Fruit fly (Drosophila melanogaster) whole organism, embryonic: ENCODE measurements around the gene CG14402.

Source experiments
- CG11723 ChIP-seq: fragments of 200-800 bp; sonication (Bioruptor generic); optimal IDR thresholded peaks from 2 replicates; lab custom pipeline; 2017; ENCODE audit warnings: missing biosample characterization, mild to moderate bottlenecking, missing genetic modification characterization
- CG12769 ChIP-seq: fragments of 200-800 bp; sonication (Bioruptor generic); optimal IDR thresholded peaks from 2 replicates; lab custom pipeline; 2019; ENCODE audit warnings: missing biosample characterization, mild to moderate bottlenecking, missing genetic modification characterization, moderate library complexity
- CG13296 ChIP-seq: fragments of 200-800 bp; sonication (Bioruptor generic); optimal IDR thresholded peaks from 3 replicates; lab custom pipeline; 2018; ENCODE audit warnings: missing biosample characterization, mild to moderate bottlenecking, missing genetic modification characterization
- CG1792 ChIP-seq: fragments of 200-800 bp; sonication (Bioruptor generic); optimal IDR thresholded peaks from 2 replicates; lab custom pipeline; 2016; ENCODE audit warnings: missing biosample characterization, missing genetic modification characterization
- CG18764 ChIP-seq: fragments of 200-800 bp; sonication (Bioruptor generic); optimal IDR thresholded peaks from 3 replicates; lab custom pipeline; 2016; ENCODE audit warnings: missing biosample characterization, missing genetic modification characterization
- CG2116 ChIP-seq: fragments of 200-800 bp; sonication (Bioruptor generic); optimal IDR thresholded peaks from 3 replicates; lab custom pipeline; 2018; ENCODE audit warnings: missing biosample characterization, mild to moderate bottlenecking, missing genetic modification characterization
- CG2875 ChIP-seq: fragments of 200-800 bp; sonication (Bioruptor generic); optimal IDR thresholded peaks from 2 replicates; lab custom pipeline; 2017; ENCODE audit warnings: missing biosample characterization, mild to moderate bottlenecking, missing genetic modification characterization, missing genetic modification reagents
- CG33213 ChIP-seq: fragments of 200-800 bp; sonication (Bioruptor generic); optimal IDR thresholded peaks from 3 replicates; lab custom pipeline; 2016; ENCODE audit warnings: missing biosample characterization, missing genetic modification characterization
- CG34376 ChIP-seq: fragments of 200-800 bp; sonication (Bioruptor generic); optimal IDR thresholded peaks from 2 replicates; lab custom pipeline; 2018; ENCODE audit warnings: missing biosample characterization, mild to moderate bottlenecking, missing genetic modification characterization
- CG6813 ChIP-seq: fragments of 200-800 bp; sonication (Bioruptor generic); optimal IDR thresholded peaks from 2 replicates; lab custom pipeline; 2017; ENCODE audit warnings: missing biosample characterization, missing genetic modification characterization, mild to moderate bottlenecking, moderate library complexity, missing genetic modification reagents
- CG8281 ChIP-seq: fragments of 200-800 bp; sonication (Bioruptor generic); optimal IDR thresholded peaks from 2 replicates; lab custom pipeline; 2018; ENCODE audit warnings: missing biosample characterization, mild to moderate bottlenecking, missing genetic modification characterization, moderate library complexity
- Gsc ChIP-seq: fragments of 200-800 bp; sonication (Bioruptor generic); IDR thresholded peaks from 2 replicates; pipeline ENCODE4 v1.3.6; 2022; ENCODE audit warnings: missing biosample characterization, missing genetic modification characterization
- HLHmδ ChIP-seq: fragments of 200-800 bp; sonication (Bioruptor generic); optimal IDR thresholded peaks from 2 replicates; lab custom pipeline; 2018; ENCODE audit warnings: missing biosample characterization, mild to moderate bottlenecking, missing genetic modification characterization, moderate library complexity
- HmgZ ChIP-seq: fragments of 200-800 bp; sonication (Bioruptor generic); optimal IDR thresholded peaks from 2 replicates; lab custom pipeline; 2018; ENCODE audit warnings: missing biosample characterization, mild to moderate bottlenecking, missing genetic modification characterization
- Lim3 ChIP-seq: fragments of 200-800 bp; sonication (Bioruptor generic); IDR thresholded peaks from 2 replicates; pipeline ENCODE4 v1.3.6; 2022; ENCODE audit warnings: missing biosample characterization, missing genetic modification characterization
- Med ChIP-seq: fragments of 200-800 bp; sonication (Bioruptor generic); peaks from one replicate; lab custom pipeline; 2016; ENCODE audit warnings: missing biosample characterization, missing genetic modification characterization, mild to moderate bottlenecking, inconsistent platforms, moderate library complexity
- Mrtf ChIP-seq: fragments of 200-800 bp; sonication (Bioruptor generic); IDR thresholded peaks from 3 replicates; pipeline ENCODE4 v1.3.6; 2022; ENCODE audit warnings: missing biosample characterization, missing genetic modification characterization
- Six4 ChIP-seq: fragments of 200-800 bp; sonication (Bioruptor generic); optimal IDR thresholded peaks from 2 replicates; lab custom pipeline; 2016; ENCODE audit warnings: missing biosample characterization, missing genetic modification characterization
- Ssrp ChIP-seq: fragments of 200-800 bp; sonication (Bioruptor generic); optimal IDR thresholded peaks from 2 replicates; lab custom pipeline; 2018; ENCODE audit warnings: missing biosample characterization, mild to moderate bottlenecking, missing genetic modification characterization, moderate library complexity
- Usf ChIP-seq: fragments of 200-800 bp; sonication (Bioruptor generic); optimal IDR thresholded peaks from 2 replicates; lab custom pipeline; 2017; ENCODE audit warnings: missing genotype, missing biosample characterization, missing genetic modification characterization
- Xbp1 ChIP-seq: fragments of 200-800 bp; sonication (Bioruptor generic); optimal IDR thresholded peaks from 3 replicates; lab custom pipeline; 2016; ENCODE audit warnings: missing biosample characterization, mild to moderate bottlenecking, missing genetic modification characterization
- ac ChIP-seq: fragments of 200-800 bp; sonication (Bioruptor generic); optimal IDR thresholded peaks from 3 replicates; lab custom pipeline; 2017; ENCODE audit warnings: missing biosample characterization, mild to moderate bottlenecking, missing genetic modification characterization
- bab2 ChIP-seq: fragments of 200-800 bp; sonication (Bioruptor generic); optimal IDR thresholded peaks from 2 replicates; lab custom pipeline; 2016; ENCODE audit warnings: missing biosample characterization, missing genetic modification characterization
- bigmax ChIP-seq: fragments of 200-800 bp; sonication (Bioruptor generic); optimal IDR thresholded peaks from 2 replicates; lab custom pipeline; 2018; ENCODE audit warnings: missing biosample characterization, mild to moderate bottlenecking, missing genetic modification characterization
- cwo ChIP-seq: fragments of 200-800 bp; sonication (Bioruptor generic); optimal IDR thresholded peaks from 3 replicates; lab custom pipeline; 2017; ENCODE audit warnings: missing biosample characterization, missing genetic modification characterization, mild to moderate bottlenecking, moderate library complexity, missing genetic modification reagents
- fd64A ChIP-seq: fragments of 200-800 bp; sonication (Bioruptor generic); optimal IDR thresholded peaks from 3 replicates; lab custom pipeline; 2018; ENCODE audit warnings: missing biosample characterization, mild to moderate bottlenecking, missing genetic modification characterization
- fd96Cb ChIP-seq: fragments of 200-800 bp; sonication (Bioruptor generic); optimal IDR thresholded peaks from 2 replicates; lab custom pipeline; 2018; ENCODE audit warnings: missing biosample characterization, mild to moderate bottlenecking, missing genetic modification characterization, moderate library complexity
- fru ChIP-seq: fragments of >200 bp; optimal IDR thresholded peaks from 2 replicates; lab custom pipeline; 2017
- ftz-f1 ChIP-seq: fragments of 200-800 bp; sonication (Bioruptor generic); optimal IDR thresholded peaks from 2 replicates; lab custom pipeline; 2016; ENCODE audit warnings: missing biosample characterization, missing genetic modification characterization
- grn ChIP-seq: fragments of 200-800 bp; sonication (Bioruptor generic); optimal IDR thresholded peaks from 3 replicates; lab custom pipeline; 2017; ENCODE audit warnings: missing biosample characterization, missing genetic modification characterization
- gsb ChIP-seq: fragments of 200-800 bp; sonication (Bioruptor generic); IDR thresholded peaks from 2 replicates; pipeline ENCODE4 v1.3.6; 2022; ENCODE audit warnings: missing biosample characterization, missing genetic modification characterization
- kah ChIP-seq: fragments of 200-800 bp; sonication (Bioruptor generic); optimal IDR thresholded peaks from 2 replicates; lab custom pipeline; 2018; ENCODE audit warnings: missing biosample characterization, mild to moderate bottlenecking, missing genetic modification characterization
- ken ChIP-seq: fragments of 200-800 bp; sonication (Bioruptor generic); IDR thresholded peaks from 3 replicates; pipeline ENCODE4 v1.3.6; 2022; ENCODE audit warnings: missing biosample characterization, missing genetic modification characterization
- knrl ChIP-seq: fragments of 200-800 bp; sonication (Bioruptor generic); IDR thresholded peaks from 3 replicates; pipeline ENCODE4 v1.3.6; 2022; ENCODE audit warnings: missing biosample characterization, missing genetic modification characterization; ENCODE audit not compliant: partially characterized antibody
- nerfin-1 ChIP-seq: fragments of 200-800 bp; sonication (Bioruptor generic); optimal IDR thresholded peaks from 3 replicates; lab custom pipeline; 2019; ENCODE audit warnings: missing biosample characterization, mild to moderate bottlenecking, missing genetic modification characterization, moderate library complexity
- pan ChIP-seq, 4 experiments: fragments of >200 bp in 3 of 4; fragments of 200-800 bp in 1 of 4; sonication (Bioruptor generic) in 1 of 4; optimal IDR thresholded peaks in 3 of 4; IDR thresholded peaks in 1 of 4; 2 replicates each; pipeline versions ENCODE4 v1.3.6 to Lab custom; 2017 to 2022; ENCODE audit warnings: missing biosample characterization in 2 of 4, missing genetic modification characterization in 2 of 4, mixed read lengths in 1 of 4
- pb ChIP-seq: fragments of 200-800 bp; sonication (Bioruptor generic); optimal IDR thresholded peaks from 3 replicates; lab custom pipeline; 2016; ENCODE audit warnings: missing biosample characterization, missing genetic modification characterization
- pfk ChIP-seq: fragments of 200-800 bp; sonication (Bioruptor generic); optimal IDR thresholded peaks from 2 replicates; lab custom pipeline; 2018; ENCODE audit warnings: missing biosample characterization, mild to moderate bottlenecking, missing genetic modification characterization, moderate library complexity
- rib ChIP-seq: fragments of 200-800 bp; sonication (Bioruptor generic); IDR thresholded peaks from 2 replicates; pipeline ENCODE4 v1.3.6; 2022; ENCODE audit warnings: missing biosample characterization, missing genetic modification characterization
- run ChIP-seq: fragments of 200-800 bp; sonication (Bioruptor generic); optimal IDR thresholded peaks from 3 replicates; lab custom pipeline; 2018; ENCODE audit warnings: missing biosample characterization, mild to moderate bottlenecking, missing genetic modification characterization
- salm ChIP-seq: fragments of 200-800 bp; sonication (Bioruptor generic); optimal IDR thresholded peaks from 2 replicates; lab custom pipeline; 2018; ENCODE audit warnings: missing biosample characterization, mild to moderate bottlenecking, missing genetic modification characterization
- slp2 ChIP-seq: fragments of 200-800 bp; sonication (Bioruptor generic); optimal IDR thresholded peaks from 2 replicates; lab custom pipeline; 2016; ENCODE audit warnings: missing biosample characterization, missing genetic modification characterization
- stc ChIP-seq: fragments of 200-800 bp; sonication (Bioruptor generic); IDR thresholded peaks from 2 replicates; pipeline ENCODE4 v1.3.6; 2022; ENCODE audit warnings: missing biosample characterization, missing genetic modification characterization
- stwl ChIP-seq: fragments of 200-800 bp; sonication (Bioruptor generic); optimal IDR thresholded peaks from 3 replicates; lab custom pipeline; 2018; ENCODE audit warnings: missing biosample characterization, mild to moderate bottlenecking, missing genetic modification characterization, moderate library complexity
- tin ChIP-seq: fragments of 200-800 bp; sonication (Bioruptor generic); optimal IDR thresholded peaks from 3 replicates; lab custom pipeline; 2016; ENCODE audit warnings: missing biosample characterization, missing genetic modification characterization
- tio ChIP-seq: fragments of 200-800 bp; sonication (Bioruptor generic); optimal IDR thresholded peaks from 2 replicates; lab custom pipeline; 2017; ENCODE audit warnings: missing biosample characterization, missing genetic modification characterization, inconsistent platforms
- tna ChIP-seq: fragments of 200-800 bp; sonication (Bioruptor generic); IDR thresholded peaks from 2 replicates; pipeline ENCODE4 v1.3.6; 2022; ENCODE audit warnings: missing biosample characterization, missing genetic modification characterization; ENCODE audit not compliant: partially characterized antibody
- trh ChIP-seq: fragments of 200-800 bp; sonication (Bioruptor generic); optimal IDR thresholded peaks from 2 replicates; lab custom pipeline; 2016; ENCODE audit warnings: missing biosample characterization, missing genetic modification characterization
- wek ChIP-seq: fragments of 200-800 bp; sonication (Bioruptor generic); optimal IDR thresholded peaks from 3 replicates; lab custom pipeline; 2018; ENCODE audit warnings: missing biosample characterization, mild to moderate bottlenecking, missing genetic modification characterization, moderate library complexity

CG14402 gene

dm6 chr2L:20896681-20897341 is 47.7 kb downstream of the CG14402 start (continued):
- TF ChIP-seq ac (GFP tag; lab: Kevin White, UChicago) (peak; percentile 32), pan (optimal IDR thresholded peaks at IDR 0.05; lab: Kevin White, UChicago) (no peak), pan (GFP tag; optimal IDR thresholded peaks at IDR 0.05 in 1 of 2, IDR thresholded peaks at IDR 0.05 in 1 of 2) (peak in 1 of 2 experiments; percentile 13), run (tag; lab: Kevin White, UChicago) (peak; percentile 46), cwo (GFP tag; lab: Kevin White, UChicago) (no peak), rib (GFP tag; lab: Robert Waterston, UW) (no peak), CG13296 (GFP tag; lab: Kevin White, UChicago) (peak; percentile 62), bab2 (peak; percentile 9), CG1792 (GFP tag; lab: Kevin White, UChicago) (peak; percentile 26), Ssrp (tag; lab: Kevin White, UChicago) (no peak), CG12769 (no peak), nerfin-1 (peak; percentile 59), tna (GFP tag; lab: Robert Waterston, UW) (no peak), Mrtf (GFP tag; lab: Robert Waterston, UW) (no peak), pfk (peak; percentile 40), Lim3 (GFP tag; lab: Robert Waterston, UW) (no peak), CG34376 (GFP tag; lab: Kevin White, UChicago) (no peak), HLHmδ (GFP tag; lab: Kevin White, UChicago) (peak; percentile 73), fd64A (GFP tag; lab: Kevin White, UChicago) (peak; percentile 89), bigmax (GFP tag; lab: Kevin White, UChicago) (peak; percentile 33), kah (GFP tag; lab: Kevin White, UChicago) (peak; percentile 62), gsb (GFP tag; lab: Robert Waterston, UW) (no peak), CG33213 (peak; percentile 26), slp2 (GFP tag; lab: Kevin White, UChicago) (no peak), Six4 (GFP tag; lab: Kevin White, UChicago) (peak; percentile 21), stc (GFP tag; lab: Robert Waterston, UW) (peak; percentile 74), salm (peak; percentile 13), Gsc (GFP tag; lab: Robert Waterston, UW) (no peak), CG6813 (GFP tag; lab: Kevin White, UChicago) (peak; percentile 60), Med (GFP tag; lab: Kevin White, UChicago) (no peak), knrl (GFP tag; lab: Robert Waterston, UW) (no peak), CG18764 (GFP tag; lab: Kevin White, UChicago) (peak; percentile 35), wek (GFP tag; lab: Kevin White, UChicago) (peak; percentile 85), CG11723 (peak; percentile 43), tin (GFP tag; lab: Kevin White, UChicago) (no peak), pb (GFP tag; lab: Kevin White, UChicago) (no peak), ken (GFP tag; lab: Robert Waterston, UW) (0 out of 3 replicates have a peak, but pooled peaks have one; percentile 5), grn (GFP tag; lab: Kevin White, UChicago) (peak; percentile 61), stwl (tag; lab: Kevin White, UChicago) (no peak), trh (GFP tag; lab: Kevin White, UChicago) (no peak), CG8281 (peak; percentile 3), Xbp1 (GFP tag; lab: Kevin White, UChicago) (no peak), HmgZ (tag; lab: Kevin White, UChicago) (no peak), fru (no peak), Usf (GFP tag; lab: Kevin White, UChicago) (no peak), tio (GFP tag; lab: Kevin White, UChicago) (peak; percentile 36), ftz-f1 (GFP tag; lab: Kevin White, UChicago) (no peak), fd96Cb (no peak), CG2875 (GFP tag; lab: Kevin White, UChicago) (peak; percentile 65), CG2116 (GFP tag; lab: Kevin White, UChicago) (no peak)
